Worm (Caenorhabditis elegans) whole organism, young adult: ENCODE results near the gene Y22D7AR.6.

ENCODE experiments used
- ekl-4 ChIP-seq: fragments of 200-800 bp; sonication (Bioruptor generic); IDR thresholded peaks from 2 replicates; pipeline ENCODE4 v1.3.6; 2022; ENCODE audit warnings: missing genetic modification reagents, missing genetic modification characterization, missing compliant biosample characterization
- nhr-80 ChIP-seq: sonication (generic microtip); optimal IDR thresholded peaks from 2 replicates; lab custom pipeline; 2016; ENCODE audit warnings: missing genetic modification characterization, missing compliant biosample characterization
- tbx-9 ChIP-seq: sonication (generic microtip); optimal IDR thresholded peaks from 2 replicates; lab custom pipeline; 2016; ENCODE audit warnings: borderline replicate concordance, missing genetic modification characterization, inconsistent platforms, missing compliant biosample characterization
- ztf-3 ChIP-seq: fragments of 200-800 bp; sonication (Bioruptor generic); optimal IDR thresholded peaks from 2 replicates; lab custom pipeline; 2018; ENCODE audit warnings: mild to moderate bottlenecking, missing genetic modification characterization, missing compliant biosample characterization

The Y22D7AR.6 gene

ce11 chrIII:1625660-1626275 is 50.8 kb downstream of the Y22D7AR.6 start (continued):
- TF ChIP-seq tbx-9 (tag; lab: Kevin White, UChicago) (peak; percentile 80), nhr-80 (no peak), ekl-4 (peak; percentile 74), ztf-3 (GFP tag; lab: Kevin White, UChicago) (peak; percentile 2)
